Worm (Caenorhabditis elegans) whole organism, young adult: ENCODE data around the gene col-171.

Experiments
- B0019.2 ChIP-seq: fragments of 200-800 bp; sonication (Bioruptor generic); conservative IDR thresholded peaks from 2 replicates; pipeline ENCODE4 v1.3.6; 2022; ENCODE audit warnings: missing genetic modification reagents, missing genetic modification characterization, missing compliant biosample characterization
- F10E7.11 ChIP-seq: sonication (generic microtip); optimal IDR thresholded peaks from 2 replicates; lab custom pipeline; 2017; ENCODE audit warnings: mild to moderate bottlenecking, missing genetic modification characterization, moderate library complexity, missing compliant biosample characterization
- F22D6.2 ChIP-seq: sonication (generic microtip); optimal IDR thresholded peaks from 2 replicates; lab custom pipeline; 2016; ENCODE audit warnings: mild to moderate bottlenecking, missing genetic modification characterization, missing compliant biosample characterization
- F23B12.7 ChIP-seq: sonication (generic microtip); optimal IDR thresholded peaks from 2 replicates; lab custom pipeline; 2017; ENCODE audit warnings: missing genetic modification characterization, mild to moderate bottlenecking, missing compliant biosample characterization, antibody characterized with exemption, moderate library complexity; ENCODE audit not compliant: insufficient read depth
- F39B2.1 ChIP-seq: fragments of 200-800 bp; sonication (Bioruptor generic); IDR thresholded peaks from 2 replicates; pipeline ENCODE4 v1.3.6; 2022; ENCODE audit warnings: missing genetic modification reagents, missing genetic modification characterization, missing compliant biosample characterization
- F52B5.7 ChIP-seq: sonication (generic microtip); optimal IDR thresholded peaks from 2 replicates; lab custom pipeline; 2016; ENCODE audit warnings: mild to moderate bottlenecking, missing genetic modification characterization, missing compliant biosample characterization
- T26A5.8 ChIP-seq: sonication (generic microtip); optimal IDR thresholded peaks from 2 replicates; lab custom pipeline; 2016; ENCODE audit warnings: missing genetic modification characterization, missing compliant biosample characterization
- Y53G8AR.9 ChIP-seq: fragments of 200-800 bp; sonication (Bioruptor generic); conservative IDR thresholded peaks from 2 replicates; pipeline ENCODE4 v1.3.6; 2022; ENCODE audit warnings: missing genetic modification reagents, missing genetic modification characterization, missing compliant biosample characterization
- ZK185.1 ChIP-seq: sonication (generic microtip); optimal IDR thresholded peaks from 2 replicates; lab custom pipeline; 2016; ENCODE audit warnings: mild to moderate bottlenecking, missing genetic modification characterization, missing compliant biosample characterization; ENCODE audit not compliant: poor library complexity, severe bottlenecking
- aptf-3 ChIP-seq: fragments of 200-800 bp; sonication (Bioruptor generic); IDR thresholded peaks from 2 replicates; pipeline ENCODE4 v1.3.6; 2022; ENCODE audit warnings: missing genetic modification characterization, missing compliant biosample characterization
- attf-3 ChIP-seq: fragments of 200-800 bp; sonication (Bioruptor generic); conservative IDR thresholded peaks from 2 replicates; pipeline ENCODE4 v1.3.6; 2022; ENCODE audit warnings: missing genetic modification reagents, missing genetic modification characterization, missing compliant biosample characterization
- attf-5 ChIP-seq: fragments of 200-800 bp; sonication (Bioruptor generic); optimal IDR thresholded peaks from 2 replicates; lab custom pipeline; 2018; ENCODE audit warnings: mild to moderate bottlenecking, missing genetic modification characterization, missing compliant biosample characterization
- ceh-100 ChIP-seq: fragments of 200-800 bp; sonication (Bioruptor generic); IDR thresholded peaks from 2 replicates; pipeline ENCODE4 v1.3.6; 2022; ENCODE audit warnings: missing genetic modification reagents, missing genetic modification characterization, missing compliant biosample characterization
- ceh-40 ChIP-seq: fragments of 200-800 bp; sonication (Bioruptor generic); IDR thresholded peaks from 2 replicates; pipeline ENCODE4 v1.3.6; 2022; ENCODE audit warnings: missing genetic modification characterization, missing compliant biosample characterization
- ceh-58 ChIP-seq: fragments of 200-800 bp; sonication (Bioruptor generic); IDR thresholded peaks from 2 replicates; pipeline ENCODE4 v1.3.6; 2022; ENCODE audit warnings: missing genetic modification characterization, missing compliant biosample characterization
- ceh-91 ChIP-seq: fragments of 200-800 bp; sonication (Bioruptor generic); IDR thresholded peaks from 2 replicates; pipeline ENCODE4 v1.3.6; 2022; ENCODE audit warnings: missing genetic modification reagents, missing genetic modification characterization, missing compliant biosample characterization
- die-1 ChIP-seq: sonication (generic microtip); optimal IDR thresholded peaks from 2 replicates; lab custom pipeline; 2016; ENCODE audit warnings: missing genotype, mild to moderate bottlenecking, missing genetic modification characterization, missing compliant biosample characterization
- dpff-1 ChIP-seq: sonication (generic microtip); optimal IDR thresholded peaks from 2 replicates; lab custom pipeline; 2017; ENCODE audit warnings: mild to moderate bottlenecking, missing genetic modification characterization, missing compliant biosample characterization
- egrh-3 ChIP-seq: fragments of 200-800 bp; sonication (Bioruptor generic); IDR thresholded peaks from 2 replicates; pipeline ENCODE4 v1.3.6; 2022; ENCODE audit warnings: missing genetic modification reagents, missing genetic modification characterization, missing compliant biosample characterization
- ets-4 ChIP-seq: fragments of 200-800 bp; sonication (Bioruptor generic); optimal IDR thresholded peaks from 2 replicates; lab custom pipeline; 2018; ENCODE audit warnings: mild to moderate bottlenecking, missing genetic modification characterization, missing compliant biosample characterization
- fkh-3 ChIP-seq: sonication (generic microtip); optimal IDR thresholded peaks from 2 replicates; lab custom pipeline; 2016; ENCODE audit warnings: mild to moderate bottlenecking, missing genetic modification characterization, missing compliant biosample characterization
- him-1 ChIP-seq: sonication (generic microtip); optimal IDR thresholded peaks from 2 replicates; lab custom pipeline; 2016; ENCODE audit warnings: missing genotype, missing genetic modification reagents, missing genetic modification characterization, missing compliant biosample characterization
- hlh-26 ChIP-seq: fragments of 200-800 bp; sonication (Bioruptor generic); conservative IDR thresholded peaks from 2 replicates; pipeline ENCODE4 v1.3.6; 2022; ENCODE audit warnings: missing genetic modification reagents, missing genetic modification characterization, missing compliant biosample characterization
- lag-1 ChIP-seq: fragments of 200-800 bp; sonication (Bioruptor generic); IDR thresholded peaks from 2 replicates; pipeline ENCODE4 v1.3.6; 2022; ENCODE audit warnings: missing genetic modification reagents, missing genetic modification characterization, missing compliant biosample characterization
- lsl-1 ChIP-seq: fragments of 200-800 bp; sonication (Bioruptor generic); optimal IDR thresholded peaks from 2 replicates; lab custom pipeline; 2018; ENCODE audit warnings: mild to moderate bottlenecking, missing genetic modification characterization, moderate library complexity, missing compliant biosample characterization
- madf-10 ChIP-seq: sonication (generic microtip); optimal IDR thresholded peaks from 2 replicates; lab custom pipeline; 2016; ENCODE audit warnings: mild to moderate bottlenecking, missing genetic modification characterization, missing compliant biosample characterization
- mcd-1 ChIP-seq: fragments of 200-800 bp; sonication (Bioruptor generic); IDR thresholded peaks from 2 replicates; pipeline ENCODE4 v1.3.6; 2022; ENCODE audit warnings: missing genetic modification reagents, missing genetic modification characterization, missing compliant biosample characterization
- nhr-27 ChIP-seq: fragments of 200-800 bp; sonication (Bioruptor generic); optimal IDR thresholded peaks from 2 replicates; lab custom pipeline; 2018; ENCODE audit warnings: mild to moderate bottlenecking, missing genetic modification characterization, moderate library complexity, missing compliant biosample characterization
- sea-2 ChIP-seq: fragments of 200-800 bp; sonication (Bioruptor generic); IDR thresholded peaks from 2 replicates; pipeline ENCODE4 v1.3.6; 2022; ENCODE audit warnings: missing genetic modification characterization, missing compliant biosample characterization
- snpc-1.3 ChIP-seq: sonication (generic microtip); optimal IDR thresholded peaks from 2 replicates; lab custom pipeline; 2017; ENCODE audit warnings: missing genetic modification characterization, mild to moderate bottlenecking, missing compliant biosample characterization, antibody characterized with exemption, moderate library complexity, missing genotype, missing genetic modification reagents; ENCODE audit not compliant: insufficient read depth
- somi-1 ChIP-seq: fragments of 200-800 bp; sonication (Bioruptor generic); optimal IDR thresholded peaks from 2 replicates; lab custom pipeline; 2018; ENCODE audit warnings: mild to moderate bottlenecking, missing genetic modification characterization, missing compliant biosample characterization
- tbp1 ChIP-seq: fragments of 200-800 bp; sonication (Bioruptor generic); optimal IDR thresholded peaks from 2 replicates; lab custom pipeline; 2018; ENCODE audit warnings: mild to moderate bottlenecking, missing genetic modification characterization, missing compliant biosample characterization
- tbx-9 ChIP-seq: sonication (generic microtip); optimal IDR thresholded peaks from 2 replicates; lab custom pipeline; 2016; ENCODE audit warnings: borderline replicate concordance, missing genetic modification characterization, inconsistent platforms, missing compliant biosample characterization
- zim-3 ChIP-seq: sonication (generic microtip); optimal IDR thresholded peaks from 2 replicates; lab custom pipeline; 2017; ENCODE audit warnings: mild to moderate bottlenecking, missing genetic modification characterization, moderate library complexity, missing compliant biosample characterization
- ztf-25 ChIP-seq: fragments of 200-800 bp; sonication (Bioruptor generic); IDR thresholded peaks from 2 replicates; pipeline ENCODE4 v1.3.6; 2022; ENCODE audit warnings: missing genetic modification reagents, missing genetic modification characterization, missing compliant biosample characterization

col-171 gene

DNA sequence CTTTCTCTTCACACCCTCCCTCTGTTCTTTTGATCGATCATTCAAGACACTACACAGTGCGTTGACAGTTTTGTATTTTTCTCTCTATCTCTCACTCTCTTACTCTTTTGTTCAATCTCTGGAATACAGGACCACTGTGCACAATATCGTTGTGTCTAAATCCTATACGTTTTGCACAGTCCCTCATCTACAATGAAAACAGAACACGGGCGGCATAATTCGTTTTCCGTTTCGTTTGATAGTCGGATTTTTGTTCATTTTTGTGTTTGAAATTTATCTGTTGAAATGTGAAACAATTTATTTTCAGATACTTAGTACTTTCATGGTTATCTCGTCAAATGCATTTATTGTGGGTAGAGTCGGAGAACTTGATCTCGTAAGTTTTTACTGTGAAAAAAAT, 7.4 kb downstream of the col-171 start, which contains the start of gene C03B1.7:
TSS of gene C03B1.7 (plus strand) at position 301 of the 400 bp plus-strand sequence.
- TF ChIP-seq ets-4 (no peak), zim-3 (tag; lab: Kevin White, UChicago) (no peak), tbp1 (no peak)
- TF ChIP-seq, all 124 proteins: peak for 0

DNA sequence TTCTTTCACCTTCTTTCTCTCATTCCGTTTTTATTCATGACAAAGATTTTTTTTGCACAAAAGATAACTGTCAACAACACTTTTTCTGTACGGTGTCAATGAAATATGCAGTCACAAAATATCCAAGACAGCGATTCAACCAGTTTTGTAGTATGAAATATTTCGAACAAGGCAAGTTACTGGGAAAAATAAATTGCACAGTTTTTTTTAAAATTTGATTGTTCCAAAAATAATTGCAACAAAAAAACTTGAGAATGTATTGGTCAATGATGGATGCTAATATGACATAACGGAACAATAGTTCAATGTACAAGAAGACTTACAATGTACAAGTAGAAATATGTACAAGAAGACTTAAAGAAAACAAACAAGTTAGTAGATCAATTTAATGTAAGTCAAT, 11.7 kb downstream of the col-171 start:
- no peak for TF ChIP-seq egrh-3 (GFP tag; lab: Robert Waterston, UW)

DNA sequence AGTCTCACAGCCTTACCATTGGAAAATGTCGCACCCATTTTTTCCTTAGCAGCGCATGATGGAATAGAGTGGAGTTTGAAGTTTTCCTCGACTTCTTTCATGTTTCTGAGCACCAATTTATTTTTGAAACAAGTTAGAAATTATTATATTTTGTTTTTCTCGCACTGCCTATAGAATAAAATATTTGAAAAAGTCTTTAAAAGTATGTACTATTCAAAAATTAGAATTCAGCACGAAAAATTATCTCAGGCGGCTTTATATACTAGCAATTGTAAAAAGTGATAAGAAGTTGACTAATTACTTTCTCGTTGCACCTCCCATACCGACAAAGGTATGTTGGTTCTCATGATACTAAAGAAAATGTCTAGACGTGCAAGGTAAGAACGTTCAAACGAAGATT, 12.9 kb downstream of the col-171 start, which contains the start of gene C03B1.9:
TSS of gene C03B1.9 (minus strand) at position 101 of the 400 bp plus-strand sequence.
- TF ChIP-seq ceh-40 (GFP tag; lab: Robert Waterston, UW): no peak
- no peak for TF ChIP-seq F22D6.2 (tag; lab: Kevin White, UChicago)
- no peak for TF ChIP-seq F39B2.1 (GFP tag; lab: Robert Waterston, UW)
- TF ChIP-seq ZK185.1 (tag; lab: Kevin White, UChicago): no peak
- TF ChIP-seq ceh-91 (GFP tag; lab: Robert Waterston, UW): no peak
- TF ChIP-seq Y53G8AR.9 (GFP tag; lab: Robert Waterston, UW): no peak
- no peak for TF ChIP-seq die-1
- no peak for TF ChIP-seq ceh-58 (GFP tag; lab: Robert Waterston, UW)
- no peak for TF ChIP-seq madf-10 (tag; lab: Kevin White, UChicago)
- TF ChIP-seq fkh-3 (tag; lab: Kevin White, UChicago): no peak
- TF ChIP-seq, all 124 proteins: peak for 0

DNA sequence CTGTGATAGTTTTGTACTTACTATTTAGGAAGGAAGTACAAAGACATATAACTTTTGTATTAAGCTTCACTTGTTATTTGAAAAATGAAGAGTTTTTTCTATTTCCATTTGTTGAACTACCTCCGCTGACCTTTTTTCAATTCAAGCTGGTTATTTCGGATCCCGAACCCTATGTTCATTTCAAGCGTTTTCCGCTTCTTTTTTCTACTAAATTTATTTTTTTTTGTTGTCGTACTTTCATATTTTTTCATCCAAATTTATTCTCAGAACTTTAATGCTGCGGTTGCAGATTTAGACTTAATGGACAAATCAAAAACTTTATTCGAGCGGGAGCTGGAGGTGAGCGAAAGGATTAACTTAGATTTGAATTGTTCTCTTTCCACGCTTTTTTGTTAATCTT, 15.9 kb downstream of the col-171 start, which contains the start of gene C03B1.6:
TSS of gene C03B1.6 (plus strand) at position 301 of the 400 bp plus-strand sequence.
- TF ChIP-seq B0019.2 (GFP tag; lab: Robert Waterston, UW): no peak
- TF ChIP-seq lag-1 (GFP tag; lab: Robert Waterston, UW): no peak
- TF ChIP-seq F10E7.11: no peak
- TF ChIP-seq F52B5.7 (tag; lab: Kevin White, UChicago): no peak
- TF ChIP-seq lsl-1: no peak

DNA sequence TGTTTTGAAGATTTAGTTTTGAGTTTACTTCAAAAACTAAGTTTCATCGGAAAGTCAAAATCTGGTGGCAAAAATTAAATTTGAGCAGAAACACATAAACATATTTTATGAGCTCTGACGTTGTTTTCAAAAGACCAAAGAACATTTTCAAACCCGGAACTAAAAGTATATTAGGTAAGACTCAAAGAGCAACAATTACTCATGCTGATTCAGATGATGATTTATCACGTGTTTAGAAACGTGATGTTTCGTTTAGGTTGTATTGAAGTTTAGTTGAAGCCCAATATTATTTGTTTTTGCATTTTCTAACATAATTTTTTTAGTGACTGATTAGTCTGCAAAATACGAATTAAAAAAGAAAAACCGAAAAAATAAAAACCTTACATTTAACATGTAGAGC, 19.7 kb downstream of the col-171 start:
- TF ChIP-seq T26A5.8 (no peak), F52B5.7 (tag; lab: Kevin White, UChicago) (no peak), aptf-3 (GFP tag; lab: Robert Waterston, UW) (no peak), tbx-9 (tag; lab: Kevin White, UChicago) (no peak)

DNA sequence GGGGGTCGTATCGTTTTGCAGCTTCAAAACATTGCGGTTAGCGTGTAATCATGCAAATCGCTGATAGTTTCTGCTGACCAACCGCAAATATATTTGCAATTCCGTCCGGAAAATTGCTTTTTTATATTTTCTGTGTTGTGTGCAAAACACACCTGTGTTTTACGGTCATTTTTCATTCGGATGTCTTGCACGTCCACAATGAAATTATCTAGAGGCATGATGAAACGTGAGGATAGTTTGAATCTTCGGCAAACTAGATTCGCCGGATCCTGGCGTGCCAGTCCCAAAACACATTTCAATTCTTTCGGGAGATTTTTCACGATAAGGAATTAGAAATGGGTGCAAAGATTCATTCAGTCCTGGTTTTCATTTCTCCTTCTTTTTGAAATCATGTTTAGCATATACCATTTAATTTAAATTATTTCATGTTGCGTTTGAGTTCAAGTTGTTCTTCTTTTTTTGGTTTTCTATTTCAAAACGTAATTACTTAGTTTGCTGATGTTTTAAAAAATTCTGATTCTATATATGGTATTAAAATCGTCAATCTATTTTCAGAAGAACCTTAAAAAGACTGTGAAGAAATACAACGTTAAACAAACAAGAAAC, 21.0 kb downstream of the col-171 start, which contains the start of gene C03B1.5:
TSS of gene C03B1.5 (plus strand) at position 556 of the 606 bp plus-strand sequence.
- TF ChIP-seq ZK185.1 (tag; lab: Kevin White, UChicago) (no peak), ztf-25 (GFP tag; lab: Robert Waterston, UW) (no peak), sea-2 (GFP tag; lab: Robert Waterston, UW) (no peak), somi-1 (no peak), snpc-1.3 (no peak), hlh-26 (no peak), attf-5 (no peak), attf-3 (GFP tag; lab: Robert Waterston, UW) (no peak), him-1 (tag; lab: Kevin White, UChicago) (no peak), mcd-1 (GFP tag; lab: Robert Waterston, UW) (no peak), dpff-1 (tag; lab: Kevin White, UChicago) (no peak), ceh-91 (GFP tag; lab: Robert Waterston, UW) (no peak), F23B12.7 (tag; lab: Kevin White, UChicago) (no peak), nhr-27 (tag; lab: Kevin White, UChicago) (no peak), F22D6.2 (tag; lab: Kevin White, UChicago) (no peak), ceh-100 (GFP tag; lab: Robert Waterston, UW) (no peak)
